Worm (Caenorhabditis elegans) whole organism, young adult: Measurements from ENCODE around the gene daf-9.
A peak's percentile ranks its signal among the peaks of the same experiment; 100 is the strongest.

Experiments used
- B0019.2 ChIP-seq: fragments of 200-800 bp; sonication (Bioruptor generic); conservative IDR thresholded peaks from 2 replicates; pipeline ENCODE4 v1.3.6; 2022; ENCODE audit warnings: missing genetic modification reagents, missing genetic modification characterization, missing compliant biosample characterization
- D2030.7 ChIP-seq: fragments of 200-800 bp; sonication (Bioruptor generic); IDR thresholded peaks from 2 replicates; pipeline ENCODE4 v1.3.6; 2022; ENCODE audit warnings: missing genetic modification reagents, missing genetic modification characterization, missing compliant biosample characterization
- F22D6.2 ChIP-seq: sonication (generic microtip); optimal IDR thresholded peaks from 2 replicates; lab custom pipeline; 2016; ENCODE audit warnings: mild to moderate bottlenecking, missing genetic modification characterization, missing compliant biosample characterization
- F57A8.1 ChIP-seq: fragments of 200-800 bp; sonication (Bioruptor generic); optimal IDR thresholded peaks from 2 replicates; lab custom pipeline; 2018; ENCODE audit warnings: mild to moderate bottlenecking, missing genetic modification characterization, moderate library complexity, missing compliant biosample characterization
- F57C9.4 ChIP-seq: sonication (generic microtip); optimal IDR thresholded peaks from 2 replicates; lab custom pipeline; 2017; ENCODE audit warnings: mild to moderate bottlenecking, missing genetic modification characterization, missing compliant biosample characterization
- T26A5.8 ChIP-seq: sonication (generic microtip); optimal IDR thresholded peaks from 2 replicates; lab custom pipeline; 2016; ENCODE audit warnings: missing genetic modification characterization, missing compliant biosample characterization
- Y53F4B.3 ChIP-seq: fragments of 200-800 bp; sonication (Bioruptor generic); IDR thresholded peaks from 2 replicates; pipeline ENCODE4 v1.3.6; 2022; ENCODE audit warnings: missing genetic modification reagents, missing genetic modification characterization, missing compliant biosample characterization
- Y56A3A.18 ChIP-seq: fragments of 200-800 bp; sonication (Bioruptor generic); IDR thresholded peaks from 2 replicates; pipeline ENCODE4 v1.3.6; 2022; ENCODE audit warnings: missing genetic modification reagents, missing genetic modification characterization, missing compliant biosample characterization
- Y95B8A.8 ChIP-seq: fragments of 200-800 bp; sonication (Bioruptor generic); IDR thresholded peaks from 2 replicates; pipeline ENCODE4 v1.3.6; 2022; ENCODE audit warnings: missing genetic modification reagents, missing genetic modification characterization, missing compliant biosample characterization
- ZK185.1 ChIP-seq: sonication (generic microtip); optimal IDR thresholded peaks from 2 replicates; lab custom pipeline; 2016; ENCODE audit warnings: mild to moderate bottlenecking, missing genetic modification characterization, missing compliant biosample characterization; ENCODE audit not compliant: poor library complexity, severe bottlenecking
- aptf-3 ChIP-seq: fragments of 200-800 bp; sonication (Bioruptor generic); IDR thresholded peaks from 2 replicates; pipeline ENCODE4 v1.3.6; 2022; ENCODE audit warnings: missing genetic modification characterization, missing compliant biosample characterization
- atf-7 ChIP-seq: sonication (generic microtip); optimal IDR thresholded peaks from 2 replicates; lab custom pipeline; 2017; ENCODE audit warnings: mild to moderate bottlenecking, missing genetic modification characterization, missing compliant biosample characterization
- attf-3 ChIP-seq: fragments of 200-800 bp; sonication (Bioruptor generic); conservative IDR thresholded peaks from 2 replicates; pipeline ENCODE4 v1.3.6; 2022; ENCODE audit warnings: missing genetic modification reagents, missing genetic modification characterization, missing compliant biosample characterization
- bed-1 ChIP-seq: fragments of 200-800 bp; sonication (Bioruptor generic); IDR thresholded peaks from 2 replicates; pipeline ENCODE4 v1.3.6; 2022; ENCODE audit warnings: missing genetic modification reagents, missing genetic modification characterization, missing compliant biosample characterization
- bed-2 ChIP-seq: fragments of 200-800 bp; sonication (Bioruptor generic); IDR thresholded peaks from 2 replicates; pipeline ENCODE4 v1.3.6; 2022; ENCODE audit warnings: missing genetic modification reagents, missing genetic modification characterization, missing compliant biosample characterization
- ccch-3 ChIP-seq: fragments of 200-800 bp; sonication (Bioruptor generic); optimal IDR thresholded peaks from 2 replicates; lab custom pipeline; 2018; ENCODE audit warnings: mild to moderate bottlenecking, missing genetic modification characterization, missing compliant biosample characterization
- cebp-1 ChIP-seq, 2 experiments: fragments of 200-800 bp in 1 of 2; sonication (Bioruptor generic) in 1 of 2; sonication (generic microtip) in 1 of 2; IDR thresholded peaks in 1 of 2; optimal IDR thresholded peaks in 1 of 2; 2 replicates each; pipeline versions ENCODE4 v1.3.6 to Lab custom; 2017 to 2022; ENCODE audit warnings: missing compliant biosample characterization in 2 of 2, missing genetic modification characterization in 2 of 2, mild to moderate bottlenecking in 1 of 2, missing genetic modification reagents in 1 of 2, moderate library complexity in 1 of 2
- ceh-58 ChIP-seq: fragments of 200-800 bp; sonication (Bioruptor generic); IDR thresholded peaks from 2 replicates; pipeline ENCODE4 v1.3.6; 2022; ENCODE audit warnings: missing genetic modification characterization, missing compliant biosample characterization
- ceh-91 ChIP-seq: fragments of 200-800 bp; sonication (Bioruptor generic); IDR thresholded peaks from 2 replicates; pipeline ENCODE4 v1.3.6; 2022; ENCODE audit warnings: missing genetic modification reagents, missing genetic modification characterization, missing compliant biosample characterization
- die-1 ChIP-seq: sonication (generic microtip); optimal IDR thresholded peaks from 2 replicates; lab custom pipeline; 2016; ENCODE audit warnings: missing genotype, mild to moderate bottlenecking, missing genetic modification characterization, missing compliant biosample characterization
- dox-1 ChIP-seq: fragments of 200-800 bp; sonication (Bioruptor generic); IDR thresholded peaks from 2 replicates; pipeline ENCODE4 v1.3.6; 2022; ENCODE audit warnings: missing genetic modification reagents, missing genetic modification characterization, missing compliant biosample characterization
- dpff-1 ChIP-seq: sonication (generic microtip); optimal IDR thresholded peaks from 2 replicates; lab custom pipeline; 2017; ENCODE audit warnings: mild to moderate bottlenecking, missing genetic modification characterization, missing compliant biosample characterization
- dpl-1 ChIP-seq: fragments of 150-350 bp; optimal IDR thresholded peaks from 2 replicates; lab custom pipeline; 2014; ENCODE audit warnings: missing biosample characterization, missing genetic modification reagents, missing genetic modification characterization
- ets-4 ChIP-seq: fragments of 200-800 bp; sonication (Bioruptor generic); optimal IDR thresholded peaks from 2 replicates; lab custom pipeline; 2018; ENCODE audit warnings: mild to moderate bottlenecking, missing genetic modification characterization, missing compliant biosample characterization
- fkh-3 ChIP-seq: sonication (generic microtip); optimal IDR thresholded peaks from 2 replicates; lab custom pipeline; 2016; ENCODE audit warnings: mild to moderate bottlenecking, missing genetic modification characterization, missing compliant biosample characterization
- gei-17 ChIP-seq: fragments of 200-800 bp; sonication (Bioruptor generic); optimal IDR thresholded peaks from 2 replicates; lab custom pipeline; 2018; ENCODE audit warnings: mild to moderate bottlenecking, missing genetic modification characterization, missing compliant biosample characterization
- hlh-26 ChIP-seq: fragments of 200-800 bp; sonication (Bioruptor generic); conservative IDR thresholded peaks from 2 replicates; pipeline ENCODE4 v1.3.6; 2022; ENCODE audit warnings: missing genetic modification reagents, missing genetic modification characterization, missing compliant biosample characterization
- hmg-20 ChIP-seq: fragments of 200-800 bp; sonication (Bioruptor generic); IDR thresholded peaks from 2 replicates; pipeline ENCODE4 v1.3.6; 2022; ENCODE audit warnings: missing genetic modification reagents, missing genetic modification characterization, missing compliant biosample characterization
- hsf-1 ChIP-seq: fragments of 200-800 bp; sonication (Bioruptor generic); IDR thresholded peaks from 2 replicates; pipeline ENCODE4 v1.3.6; 2022; ENCODE audit warnings: missing genetic modification reagents, missing genetic modification characterization, missing compliant biosample characterization
- lin-26 ChIP-seq: fragments of 200-800 bp; sonication (Bioruptor generic); IDR thresholded peaks from 2 replicates; pipeline ENCODE4 v1.3.6; 2022; ENCODE audit warnings: missing genetic modification reagents, missing genetic modification characterization, missing compliant biosample characterization
- mel-28 ChIP-seq: sonication (generic microtip); optimal IDR thresholded peaks from 2 replicates; lab custom pipeline; 2016; ENCODE audit warnings: borderline replicate concordance, mild to moderate bottlenecking, missing genetic modification characterization, missing compliant biosample characterization
- mes-4 ChIP-seq: sonication (generic microtip); optimal IDR thresholded peaks from 2 replicates; lab custom pipeline; 2016; ENCODE audit warnings: missing genotype, missing genetic modification characterization, missing compliant biosample characterization
- nfya-1 ChIP-seq: sonication (generic microtip); optimal IDR thresholded peaks from 2 replicates; lab custom pipeline; 2017; ENCODE audit warnings: antibody characterized with exemption, missing compliant biosample characterization, missing genetic modification characterization, borderline replicate concordance; ENCODE audit not compliant: insufficient read depth
- nhr-120 ChIP-seq: fragments of 200-800 bp; sonication (Bioruptor generic); IDR thresholded peaks from 2 replicates; pipeline ENCODE4 v1.3.6; 2022; ENCODE audit warnings: missing genetic modification characterization, missing compliant biosample characterization
- nhr-179 ChIP-seq: sonication (generic microtip); optimal IDR thresholded peaks from 2 replicates; lab custom pipeline; 2016; ENCODE audit warnings: mild to moderate bottlenecking, missing genetic modification characterization, missing compliant biosample characterization
- nhr-90 ChIP-seq: sonication (generic microtip); optimal IDR thresholded peaks from 2 replicates; lab custom pipeline; 2016; ENCODE audit warnings: missing genotype, mild to moderate bottlenecking, missing genetic modification characterization, missing compliant biosample characterization
- pha-4 ChIP-seq: fragments of 150-350 bp; sonication (generic microtip); optimal IDR thresholded peaks from 2 replicates; lab custom pipeline; 2014; ENCODE audit warnings: missing biosample characterization, missing genetic modification reagents, missing genetic modification characterization
- repo-1 ChIP-seq: sonication (generic microtip); optimal IDR thresholded peaks from 2 replicates; lab custom pipeline; 2017; ENCODE audit warnings: mild to moderate bottlenecking, missing genetic modification characterization, missing compliant biosample characterization
- somi-1 ChIP-seq: fragments of 200-800 bp; sonication (Bioruptor generic); optimal IDR thresholded peaks from 2 replicates; lab custom pipeline; 2018; ENCODE audit warnings: mild to moderate bottlenecking, missing genetic modification characterization, missing compliant biosample characterization
- zfh-2 ChIP-seq: fragments of 200-800 bp; sonication (Bioruptor generic); conservative IDR thresholded peaks from 2 replicates; pipeline ENCODE4 v1.3.6; 2022; ENCODE audit warnings: missing genetic modification reagents, missing genetic modification characterization, missing compliant biosample characterization
- ztf-18 ChIP-seq: sonication (generic microtip); optimal IDR thresholded peaks from 2 replicates; lab custom pipeline; 2016; ENCODE audit warnings: missing genotype, mild to moderate bottlenecking, missing genetic modification characterization, missing compliant biosample characterization

Gene daf-9

ce11 chrX:6196627-6197026, at the start of gene daf-9:
Gene daf-9 (plus strand): TSS chrX:6196927.
- TF ChIP-seq D2030.7 (GFP tag; lab: Robert Waterston, UW) (no peak), dpl-1 (GFP tag; lab: Kevin White, UChicago) (no peak), ceh-91 (GFP tag; lab: Robert Waterston, UW) (no peak), hsf-1 (GFP tag; lab: Robert Waterston, UW) (no peak), F22D6.2 (no peak), nfya-1 (tag; lab: Kevin White, UChicago) (no peak), lin-26 (no peak), cebp-1 (GFP tag; IDR thresholded peaks at IDR 0.05; lab: Robert Waterston, UW) (no peak), cebp-1 (tag; optimal IDR thresholded peaks at IDR 0.05; lab: Kevin White, UChicago) (no peak), ztf-18 (no peak), ccch-3 (GFP tag; lab: Kevin White, UChicago) (no peak), fkh-3 (no peak), ets-4 (GFP tag; lab: Kevin White, UChicago) (no peak), bed-2 (GFP tag; lab: Robert Waterston, UW) (no peak), die-1 (tag; lab: Kevin White, UChicago) (no peak), dpff-1 (no peak), mel-28 (tag; lab: Kevin White, UChicago) (no peak), ceh-58 (GFP tag; lab: Robert Waterston, UW) (no peak), gei-17 (GFP tag; lab: Kevin White, UChicago) (no peak), aptf-3 (GFP tag; lab: Robert Waterston, UW) (no peak), mes-4 (tag; lab: Kevin White, UChicago) (no peak)

- TF ChIP-seq dox-1 (no peak), ceh-91 (GFP tag; lab: Robert Waterston, UW) (no peak), pha-4 (tag; lab: Kevin White, UChicago) (no peak), hlh-26 (GFP tag; lab: Robert Waterston, UW) (no peak), nhr-120 (no peak)
Observed at ce11 chrX:6150449-6150848, 46.3 kb upstream of the daf-9 start, which contains the start of gene tag-275. Gene tag-275 (minus strand): TSS chrX:6150549.

- no peak for TF ChIP-seq F57C9.4 (tag; lab: Kevin White, UChicago)
- TF ChIP-seq Y53F4B.3 = no peak
- TF ChIP-seq F57A8.1 = no peak
- TF ChIP-seq zfh-2 (GFP tag; lab: Robert Waterston, UW) = peak; percentile 28
Observed at ce11 chrX:6150949-6151519, 45.7 kb upstream of the daf-9 start.

- TF ChIP-seq somi-1 (GFP tag; lab: Kevin White, UChicago) (no peak), Y95B8A.8 (no peak), lin-26 (no peak), ZK185.1 (tag; lab: Kevin White, UChicago) (no peak)
Observed at ce11 chrX:6155436-6155835, 41.3 kb upstream of the daf-9 start.

- TF ChIP-seq nhr-90 (no peak), attf-3 (GFP tag; lab: Robert Waterston, UW) (no peak), ztf-18 (no peak), bed-1 (GFP tag; lab: Robert Waterston, UW) (no peak), hmg-20 (GFP tag; lab: Robert Waterston, UW) (no peak), atf-7 (no peak), zfh-2 (GFP tag; lab: Robert Waterston, UW) (no peak), repo-1 (no peak), Y56A3A.18 (no peak), nhr-179 (tag; lab: Kevin White, UChicago) (no peak), T26A5.8 (no peak), B0019.2 (no peak)
Observed at ce11 chrX:6157411-6157916, 39.3 kb upstream of the daf-9 start.
